Fruit fly (Drosophila melanogaster) whole organism, adult: ENCODE results near the gene Hers.
"Not testable (repeated sequence)": the region's sequence is repeated elsewhere in the genome, so short reads cannot be mapped to it uniquely, and the experiment has no call there.

Experiments used
- CG1620 ChIP-seq: fragments of 200-800 bp; sonication (Bioruptor generic); optimal IDR thresholded peaks from 2 replicates; lab custom pipeline; 2016; ENCODE audit warnings: missing biosample characterization, missing genetic modification characterization
- CG7101 ChIP-seq: fragments of 200-800 bp; sonication (Bioruptor generic); optimal IDR thresholded peaks from 2 replicates; lab custom pipeline; 2018; ENCODE audit warnings: missing biosample characterization, mild to moderate bottlenecking, missing genetic modification characterization, moderate library complexity
- Crg-1 ChIP-seq: fragments of 200-800 bp; sonication (Bioruptor generic); optimal IDR thresholded peaks from 2 replicates; lab custom pipeline; 2016; ENCODE audit warnings: missing biosample characterization, missing genetic modification characterization
- Mnt ChIP-seq: fragments of 200-800 bp; sonication (Bioruptor generic); optimal IDR thresholded peaks from 2 replicates; lab custom pipeline; 2016; ENCODE audit warnings: missing biosample characterization, mild to moderate bottlenecking, missing genetic modification characterization
- bab1 ChIP-seq: fragments of 200-800 bp; sonication (Bioruptor generic); optimal IDR thresholded peaks from 3 replicates; lab custom pipeline; 2019; ENCODE audit warnings: missing biosample characterization, mild to moderate bottlenecking, missing genetic modification characterization, moderate library complexity
- ovo ChIP-seq: fragments of 200-800 bp; sonication (Bioruptor generic); optimal IDR thresholded peaks from 2 replicates; lab custom pipeline; 2016; ENCODE audit warnings: missing biosample characterization, missing genetic modification characterization

DNA sequence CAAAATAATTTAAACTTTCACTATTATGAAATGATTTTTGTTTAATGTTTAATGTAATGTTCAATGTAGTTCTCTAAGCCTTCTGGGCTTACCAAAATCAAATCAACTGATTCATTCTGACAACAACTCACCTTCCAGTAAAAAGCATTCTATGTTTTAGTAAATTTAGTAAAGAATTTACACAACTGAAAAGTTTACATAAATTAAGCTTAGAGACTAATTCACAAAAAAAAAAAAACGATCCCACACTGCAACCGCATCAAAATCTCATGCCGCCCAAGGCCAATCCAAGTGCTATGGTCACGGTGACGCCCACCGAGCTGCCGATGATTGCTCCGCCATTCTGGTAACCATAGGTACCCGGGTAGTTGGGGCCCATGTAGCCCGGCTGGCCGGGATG is 44.1 kb downstream of the Hers start, which contains the start of gene CG45486:
- not testable (repeated sequence) for TF ChIP-seq Mnt (GFP tag; lab: Kevin White, UChicago); ovo (GFP tag; lab: Kevin White, UChicago); Crg-1; CG7101 (tag; lab: Kevin White, UChicago); CG1620; bab1 (GFP tag; lab: Kevin White, UChicago)
